Fruit fly (Drosophila melanogaster): ENCODE measurements around the gene Six4.

Gene Six4

DNA sequence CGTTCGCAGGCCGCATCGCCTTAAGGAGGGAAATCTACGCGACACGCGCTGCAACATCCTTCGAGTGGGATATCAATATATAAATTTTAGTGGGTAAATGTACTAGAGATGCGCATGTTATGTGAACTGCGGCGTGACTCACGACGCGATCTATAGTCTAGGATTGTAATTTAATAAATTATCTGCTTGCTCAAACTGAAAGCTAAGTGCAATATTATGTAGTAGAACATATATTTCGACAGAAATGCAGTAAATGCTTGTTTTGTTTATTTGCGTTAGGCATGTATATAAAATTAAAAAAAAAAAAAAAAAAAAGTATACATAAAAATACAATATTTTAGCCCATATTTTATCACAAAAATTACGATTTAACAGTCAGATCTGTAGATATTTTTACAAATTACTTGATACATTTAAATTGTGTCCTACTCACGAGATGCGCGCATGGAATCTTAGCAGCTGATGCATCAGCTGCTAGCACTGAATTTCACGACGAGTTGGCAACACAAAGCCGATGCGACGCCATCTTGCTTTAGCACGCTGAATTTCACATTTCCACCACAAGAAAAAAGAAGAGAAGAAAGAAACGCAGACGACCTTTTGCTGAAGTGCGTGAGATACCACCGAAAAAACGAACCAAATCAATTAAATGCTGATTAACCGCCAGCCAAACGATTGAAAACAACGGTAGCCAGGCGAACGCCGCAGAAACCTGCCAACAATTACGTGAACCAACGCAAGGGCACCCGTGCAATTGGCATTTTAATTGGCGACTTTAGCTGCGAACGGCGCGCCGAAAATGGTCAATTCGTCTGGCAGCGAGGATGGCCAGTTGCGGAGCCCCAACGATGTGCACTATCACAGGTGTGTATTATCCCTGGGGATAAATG is 21.3 kb downstream of the Six4 start, which contains the start of the genes CG4042 and Pitslre:
CG4042 (minus strand) TSS at position 507 of the 890 bp plus-strand sequence.
Pitslre (plus strand) TSS at position 528 of the 890 bp plus-strand sequence.
- TF ChIP-seq kay (GFP tag; ENCODE audit: borderline replicate concordance) (peak; percentile 66), Clk (GFP tag; optimal IDR thresholded peaks at IDR 0.05) (no peak), toe (GFP tag; optimal IDR thresholded peaks at IDR 0.05) (peak; percentile 63), CG1620 (GFP tag; optimal IDR thresholded peaks at IDR 0.05) (peak; percentile 13), cnc (optimal IDR thresholded peaks at IDR 0.05) (no peak), CG5204 (GFP tag; optimal IDR thresholded peaks at IDR 0.05) (no peak), tj (GFP tag; optimal IDR thresholded peaks at IDR 0.05) (peak; percentile 2), CG7101 (tag; optimal IDR thresholded peaks at IDR 0.05) (peak; percentile 9), Mnt (GFP tag; optimal IDR thresholded peaks at IDR 0.05) (peak; percentile 77), Crg-1 (GFP tag; optimal IDR thresholded peaks at IDR 0.05) (peak; percentile 28)

DNA sequence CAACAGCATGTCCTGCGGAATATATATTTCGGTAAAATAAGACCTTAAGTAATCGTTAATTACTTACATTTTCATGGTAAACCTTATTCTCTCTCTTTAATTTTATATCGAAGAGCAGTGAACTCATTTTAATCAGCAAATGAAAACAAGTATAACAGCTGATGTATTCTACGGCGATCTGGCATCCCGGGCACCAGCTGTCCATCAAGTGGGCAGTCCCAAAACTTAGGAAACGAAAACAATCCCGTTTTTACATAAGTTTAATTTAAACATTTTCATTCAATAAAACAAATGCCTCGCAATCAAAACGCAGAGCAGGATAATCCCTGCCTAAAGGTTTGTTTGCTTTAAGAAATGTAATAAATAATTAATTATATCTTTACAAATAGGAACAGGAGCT is 23.2 kb downstream of the Six4 start, which contains the start of the genes CG4074 and CG4186:
CG4074 (minus strand) TSS at position 151 of the 400 bp plus-strand sequence.
CG4186 (plus strand) TSS at position 237 of the 400 bp plus-strand sequence.
- no peak for TF ChIP-seq pad (GFP tag; optimal IDR thresholded peaks at IDR 0.05)
- peak; percentile 18 for TF ChIP-seq Mnt (GFP tag; optimal IDR thresholded peaks at IDR 0.05)
- no peak for TF ChIP-seq CG14711 (tag; optimal IDR thresholded peaks at IDR 0.05)
- TF ChIP-seq CG11617 (GFP tag; optimal IDR thresholded peaks at IDR 0.05) = peak; percentile 17
- TF ChIP-seq kay (GFP tag; ENCODE audit: borderline replicate concordance) = peak; percentile 66
- TF ChIP-seq bab1 (GFP tag; optimal IDR thresholded peaks at IDR 0.05) = peak; percentile 17

dm6 chr3L:20767227-20767626 is 25.4 kb downstream of the Six4 start:
- TF ChIP-seq bab1 (GFP tag; optimal IDR thresholded peaks at IDR 0.05) = no peak
- no peak for TF ChIP-seq ovo (GFP tag; optimal IDR thresholded peaks at IDR 0.05)
- TF ChIP-seq CG11617 (GFP tag; optimal IDR thresholded peaks at IDR 0.05) = no peak
- no peak for TF ChIP-seq CG5204 (GFP tag; optimal IDR thresholded peaks at IDR 0.05)
- no peak for TF ChIP-seq cnc (optimal IDR thresholded peaks at IDR 0.05)
- TF ChIP-seq CG12768 (GFP tag; optimal IDR thresholded peaks at IDR 0.05) = no peak
- no peak for TF ChIP-seq cic (GFP tag; optimal IDR thresholded peaks at IDR 0.05)
- no peak for TF ChIP-seq Clk (GFP tag; optimal IDR thresholded peaks at IDR 0.05)
- TF ChIP-seq toe (GFP tag; optimal IDR thresholded peaks at IDR 0.05) = no peak
- TF ChIP-seq kay (GFP tag; ENCODE audit: borderline replicate concordance) = no peak
- TF ChIP-seq tj (GFP tag; optimal IDR thresholded peaks at IDR 0.05) = no peak
- TF ChIP-seq CG7101 (tag; optimal IDR thresholded peaks at IDR 0.05) = no peak
- TF ChIP-seq CG7045 (GFP tag; optimal IDR thresholded peaks at IDR 0.05) = no peak
- TF ChIP-seq CG14711 (tag; optimal IDR thresholded peaks at IDR 0.05) = no peak
- no peak for TF ChIP-seq Hr96 (GFP tag; optimal IDR thresholded peaks at IDR 0.05)
- no peak for TF ChIP-seq CG1620 (GFP tag; optimal IDR thresholded peaks at IDR 0.05)
- no peak for TF ChIP-seq Mnt (GFP tag; optimal IDR thresholded peaks at IDR 0.05)
- TF ChIP-seq pad (GFP tag; optimal IDR thresholded peaks at IDR 0.05) = no peak
- TF ChIP-seq CG33017 (tag; optimal IDR thresholded peaks at IDR 0.05) = no peak

- TF ChIP-seq Clk (GFP tag; optimal IDR thresholded peaks at IDR 0.05) (no peak), cnc (optimal IDR thresholded peaks at IDR 0.05) (no peak), CG1620 (GFP tag; optimal IDR thresholded peaks at IDR 0.05) (no peak), cic (GFP tag; optimal IDR thresholded peaks at IDR 0.05) (no peak), tj (GFP tag; optimal IDR thresholded peaks at IDR 0.05) (peak; percentile 78)
Measured at dm6 chr3L:20761482-20761881, 31.1 kb downstream of the Six4 start.

DNA sequence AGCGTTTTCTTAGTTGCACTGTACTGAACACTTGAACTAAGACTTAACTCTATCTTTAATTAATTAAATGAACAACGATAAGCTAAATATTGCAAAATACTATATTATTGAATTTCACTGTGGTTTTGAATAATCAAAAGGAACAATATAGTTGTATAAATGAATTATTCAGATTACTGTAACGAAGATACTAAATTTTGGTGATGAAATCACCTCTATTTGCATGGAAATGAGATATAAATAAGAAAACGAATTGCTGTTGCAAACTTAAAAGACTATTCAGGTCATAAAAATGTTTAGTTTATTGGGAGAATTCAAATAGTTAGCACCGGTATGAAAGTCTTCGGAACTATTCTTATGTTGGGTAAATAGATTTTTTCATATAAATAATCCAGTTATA is 34.0 kb downstream of the Six4 start, which contains the start of gene CG43251:
CG43251 (plus strand) TSS at position 301 of the 400 bp plus-strand sequence.
- TF ChIP-seq CG12768 (GFP tag; optimal IDR thresholded peaks at IDR 0.05) (no peak), CG7045 (GFP tag; optimal IDR thresholded peaks at IDR 0.05) (no peak), bab1 (GFP tag; optimal IDR thresholded peaks at IDR 0.05) (no peak), kay (GFP tag; ENCODE audit: borderline replicate concordance) (no peak), CG7101 (tag; optimal IDR thresholded peaks at IDR 0.05) (no peak), Mnt (GFP tag; optimal IDR thresholded peaks at IDR 0.05) (no peak), toe (GFP tag; optimal IDR thresholded peaks at IDR 0.05) (no peak), ovo (GFP tag; optimal IDR thresholded peaks at IDR 0.05) (no peak), cic (GFP tag; optimal IDR thresholded peaks at IDR 0.05) (no peak), CG5204 (GFP tag; optimal IDR thresholded peaks at IDR 0.05) (no peak), CG11617 (GFP tag; optimal IDR thresholded peaks at IDR 0.05) (no peak), Clk (GFP tag; optimal IDR thresholded peaks at IDR 0.05) (no peak), tj (GFP tag; optimal IDR thresholded peaks at IDR 0.05) (no peak), Hr96 (GFP tag; optimal IDR thresholded peaks at IDR 0.05) (no peak), CG33017 (tag; optimal IDR thresholded peaks at IDR 0.05) (no peak)

dm6 chr3L:20755585-20755984 is 37.0 kb downstream of the Six4 start, which contains the start of gene CG33912:
TSS of gene CG33912 (minus strand) at chr3L:20755685.
- no peak for TF ChIP-seq cnc (optimal IDR thresholded peaks at IDR 0.05)
- no peak for TF ChIP-seq cic (GFP tag; optimal IDR thresholded peaks at IDR 0.05)
- TF ChIP-seq bab1 (GFP tag; optimal IDR thresholded peaks at IDR 0.05) = no peak
- no peak for TF ChIP-seq pad (GFP tag; optimal IDR thresholded peaks at IDR 0.05)

Measured in whole organism, adult.